Worm (Caenorhabditis elegans) whole organism, mixed stage, embryonic: ENCODE data around the gene clec-175.

Experiments
- M03D4.4 ChIP-seq: sonication (generic microtip); optimal IDR thresholded peaks from 2 replicates; lab custom pipeline; 2017; ENCODE audit warnings: mild to moderate bottlenecking, missing genetic modification characterization, missing compliant biosample characterization
- bed-3 ChIP-seq: fragments of 200-800 bp; sonication (Bioruptor generic); optimal IDR thresholded peaks from 3 replicates; lab custom pipeline; 2018; ENCODE audit warnings: mild to moderate bottlenecking, missing genetic modification characterization, moderate library complexity, missing compliant biosample characterization
- blmp-1 ChIP-seq: fragments of 150-350 bp; optimal IDR thresholded peaks from 2 replicates; lab custom pipeline; 2014; ENCODE audit warnings: missing biosample characterization, missing genetic modification characterization
- ceh-83 ChIP-seq: fragments of 200-800 bp; sonication (Bioruptor generic); optimal IDR thresholded peaks from 2 replicates; lab custom pipeline; 2018; ENCODE audit warnings: mild to moderate bottlenecking, missing genetic modification characterization, missing compliant biosample characterization
- ces-1 ChIP-seq: fragments of 150-350 bp; optimal IDR thresholded peaks from 2 replicates; lab custom pipeline; 2014; ENCODE audit warnings: missing biosample characterization, missing genetic modification reagents, missing genetic modification characterization
- cnd-1 ChIP-seq: fragments of 200-800 bp; sonication (Bioruptor generic); optimal IDR thresholded peaks from 2 replicates; lab custom pipeline; 2018; ENCODE audit warnings: mild to moderate bottlenecking, missing genetic modification characterization, missing compliant biosample characterization
- drap-1 ChIP-seq: fragments of 200-800 bp; sonication (Bioruptor generic); optimal IDR thresholded peaks from 3 replicates; lab custom pipeline; 2018; ENCODE audit warnings: mild to moderate bottlenecking, missing genetic modification characterization, missing compliant biosample characterization
- elt-3 ChIP-seq: fragments of 150-350 bp; optimal IDR thresholded peaks from 2 replicates; lab custom pipeline; 2014; ENCODE audit warnings: missing biosample characterization, missing genetic modification characterization
- flh-1 ChIP-seq: fragments of 200-800 bp; sonication (Bioruptor generic); optimal IDR thresholded peaks from 2 replicates; lab custom pipeline; 2018; ENCODE audit warnings: mild to moderate bottlenecking, missing genetic modification characterization, moderate library complexity, missing compliant biosample characterization
- ham-2 ChIP-seq: fragments of 200-800 bp; sonication (Bioruptor generic); optimal IDR thresholded peaks from 2 replicates; lab custom pipeline; 2018; ENCODE audit warnings: mild to moderate bottlenecking, missing genetic modification characterization, missing compliant biosample characterization
- hlh-1 ChIP-seq: fragments of 150-350 bp; optimal IDR thresholded peaks from 2 replicates; lab custom pipeline; 2014; ENCODE audit warnings: missing biosample characterization, missing genetic modification reagents, missing genetic modification characterization
- lin-13 ChIP-seq: fragments of 150-350 bp; optimal IDR thresholded peaks from 2 replicates; lab custom pipeline; 2014; ENCODE audit warnings: missing biosample characterization, missing genetic modification characterization
- lin-32 ChIP-seq: fragments of 200-800 bp; sonication (Bioruptor generic); optimal IDR thresholded peaks from 2 replicates; lab custom pipeline; 2018; ENCODE audit warnings: mild to moderate bottlenecking, missing genetic modification characterization, missing compliant biosample characterization
- lsy-2 ChIP-seq: fragments of 150-350 bp; optimal IDR thresholded peaks from 2 replicates; lab custom pipeline; 2014; ENCODE audit warnings: missing biosample characterization, missing genetic modification characterization
- mab-5 ChIP-seq: fragments of 150-350 bp; optimal IDR thresholded peaks from 2 replicates; lab custom pipeline; 2014; ENCODE audit warnings: missing biosample characterization, missing genetic modification characterization
- mep-1 ChIP-seq: fragments of 150-350 bp; optimal IDR thresholded peaks from 2 replicates; lab custom pipeline; 2017; ENCODE audit warnings: missing biosample characterization, missing genetic modification reagents, missing genetic modification characterization, inconsistent platforms
- mls-2 ChIP-seq: sonication (generic microtip); optimal IDR thresholded peaks from 2 replicates; lab custom pipeline; 2016; ENCODE audit warnings: mild to moderate bottlenecking, missing genetic modification characterization, moderate library complexity, missing compliant biosample characterization
- nhr-12 ChIP-seq: fragments of 150-350 bp; optimal IDR thresholded peaks from 2 replicates; lab custom pipeline; 2014; ENCODE audit warnings: missing biosample characterization, missing genetic modification characterization
- nhr-2 ChIP-seq: fragments of 150-350 bp; optimal IDR thresholded peaks from 2 replicates; lab custom pipeline; 2014; ENCODE audit warnings: missing biosample characterization, missing genetic modification characterization
- nhr-237 ChIP-seq: fragments of 150-350 bp; optimal IDR thresholded peaks from 2 replicates; lab custom pipeline; 2014; ENCODE audit warnings: missing biosample characterization, missing genetic modification characterization
- nhr-28 ChIP-seq: fragments of 150-350 bp; optimal IDR thresholded peaks from 2 replicates; lab custom pipeline; 2014; ENCODE audit warnings: missing biosample characterization, missing genetic modification characterization
- nhr-76 ChIP-seq: sonication (generic microtip); optimal IDR thresholded peaks from 2 replicates; lab custom pipeline; 2017; ENCODE audit warnings: missing biosample characterization, missing genetic modification characterization
- snpc-4 ChIP-seq: fragments of 150-350 bp; optimal IDR thresholded peaks from 2 replicates; lab custom pipeline; 2014; ENCODE audit warnings: missing biosample characterization, missing genetic modification characterization
- sptf-1 ChIP-seq: sonication (generic microtip); optimal IDR thresholded peaks from 2 replicates; lab custom pipeline; 2017; ENCODE audit warnings: mild to moderate bottlenecking, missing genetic modification characterization, moderate library complexity, missing compliant biosample characterization
- tbx-8 ChIP-seq: fragments of 200-800 bp; sonication (Bioruptor generic); optimal IDR thresholded peaks from 2 replicates; lab custom pipeline; 2018; ENCODE audit warnings: mild to moderate bottlenecking, missing genetic modification characterization, moderate library complexity, missing compliant biosample characterization
- unc-120 ChIP-seq: sonication (generic microtip); optimal IDR thresholded peaks from 2 replicates; lab custom pipeline; 2017; ENCODE audit warnings: missing genetic modification characterization, missing compliant biosample characterization; ENCODE audit not compliant: poor library complexity, severe bottlenecking
- unc-39 ChIP-seq: fragments of 150-350 bp; optimal IDR thresholded peaks from 2 replicates; lab custom pipeline; 2014; ENCODE audit warnings: missing biosample characterization, missing genetic modification characterization
- unc-62 ChIP-seq: fragments of 150-350 bp; optimal IDR thresholded peaks from 2 replicates; lab custom pipeline; 2014; ENCODE audit warnings: missing biosample characterization, missing genetic modification reagents, missing genetic modification characterization
- zip-8 ChIP-seq: fragments of 150-350 bp; optimal IDR thresholded peaks from 2 replicates; lab custom pipeline; 2014; ENCODE audit warnings: missing biosample characterization, missing genetic modification characterization
- ztf-11 ChIP-seq: fragments of 150-350 bp; optimal IDR thresholded peaks from 2 replicates; lab custom pipeline; 2014; ENCODE audit warnings: missing biosample characterization, missing genetic modification characterization

Gene clec-175

ce11 chrIV:4393488-4393887 lies 28.6 kb upstream of the clec-175 start:
- TF ChIP-seq hlh-1, result no peak
- TF ChIP-seq, all 35 proteins: peak for 0

- no peak for TF ChIP-seq nhr-12 (tag; lab: Kevin White, UChicago)
- no peak for TF ChIP-seq elt-3 (tag; lab: Kevin White, UChicago)
- TF ChIP-seq sptf-1 (tag; lab: Kevin White, UChicago), result no peak
- no peak for TF ChIP-seq drap-1 (GFP tag; lab: Kevin White, UChicago)
- no peak for TF ChIP-seq flh-1 (GFP tag; lab: Kevin White, UChicago)
- no peak for TF ChIP-seq unc-120
- no peak for TF ChIP-seq nhr-28
- TF ChIP-seq mep-1 (tag; lab: Kevin White, UChicago), result no peak
- no peak for TF ChIP-seq nhr-76 (tag; lab: Kevin White, UChicago)
- TF ChIP-seq nhr-2 (tag; lab: Kevin White, UChicago), result no peak
- TF ChIP-seq mab-5 (tag; lab: Kevin White, UChicago), result no peak
- TF ChIP-seq unc-62 (GFP tag; lab: Kevin White, UChicago), result no peak
- TF ChIP-seq lin-32 (GFP tag; lab: Kevin White, UChicago), result no peak
These were observed 28.1 kb upstream of the clec-175 start, which contains the start of gene ell-1 for ce11 chrIV:4393942-4394460. TSS of gene ell-1 (plus strand) at chrIV:4394410.

ce11 chrIV:4395555-4395954 lies 26.6 kb upstream of the clec-175 start:
- TF ChIP-seq unc-62 (GFP tag; lab: Kevin White, UChicago) (no peak), mls-2 (tag; lab: Kevin White, UChicago) (no peak), ceh-83 (no peak), M03D4.4 (tag; lab: Kevin White, UChicago) (no peak), snpc-4 (tag; lab: Kevin White, UChicago) (no peak), blmp-1 (tag; lab: Kevin White, UChicago) (no peak), nhr-12 (tag; lab: Kevin White, UChicago) (no peak), ham-2 (GFP tag; lab: Kevin White, UChicago) (no peak), zip-8 (no peak), cnd-1 (tag; lab: Kevin White, UChicago) (no peak), unc-120 (no peak), lsy-2 (tag; lab: Kevin White, UChicago) (no peak), unc-39 (tag; lab: Kevin White, UChicago) (no peak)
- TF ChIP-seq, all 35 proteins: peak for 0

ce11 chrIV:4396052-4396821 lies 25.9 kb upstream of the clec-175 start:
- no peak for TF ChIP-seq unc-39 (tag; lab: Kevin White, UChicago)
- TF ChIP-seq nhr-28, result no peak

- TF ChIP-seq M03D4.4 (tag; lab: Kevin White, UChicago), result no peak
- TF ChIP-seq nhr-76 (tag; lab: Kevin White, UChicago), result no peak
- no peak for TF ChIP-seq ces-1 (GFP tag; lab: Kevin White, UChicago)
- TF ChIP-seq lin-32 (GFP tag; lab: Kevin White, UChicago), result no peak
- TF ChIP-seq bed-3 (GFP tag; lab: Kevin White, UChicago), result no peak
- TF ChIP-seq mab-5 (tag; lab: Kevin White, UChicago), result no peak
- TF ChIP-seq nhr-237 (tag; lab: Kevin White, UChicago), result no peak
- TF ChIP-seq tbx-8 (GFP tag; lab: Kevin White, UChicago), result no peak
- no peak for TF ChIP-seq lsy-2 (tag; lab: Kevin White, UChicago)
- TF ChIP-seq ztf-11 (tag; lab: Kevin White, UChicago), result no peak
- no peak for TF ChIP-seq lin-13
- TF ChIP-seq flh-1 (GFP tag; lab: Kevin White, UChicago), result no peak
- TF ChIP-seq mep-1 (tag; lab: Kevin White, UChicago), result no peak
These were observed 25.0 kb upstream of the clec-175 start for ce11 chrIV:4397111-4397510.
